Fruit fly (Drosophila melanogaster) whole organism, embryonic: ENCODE results near the gene Atu.

Experiments used
- Abd-B ChIP-seq: fragments of 200-800 bp; sonication (Bioruptor generic); optimal IDR thresholded peaks from 2 replicates; lab custom pipeline; 2018; ENCODE audit warnings: missing biosample characterization, mild to moderate bottlenecking, missing genetic modification characterization, moderate library complexity
- Aef1 ChIP-seq: fragments of 200-800 bp; sonication (Bioruptor generic); IDR thresholded peaks from 3 replicates; pipeline ENCODE4 v1.3.6; 2022; ENCODE audit warnings: missing biosample characterization, missing genetic modification characterization
- B-H1 ChIP-seq: fragments of 200-800 bp; sonication (Bioruptor generic); IDR thresholded peaks from 3 replicates; pipeline ENCODE4 v1.3.6; 2022; ENCODE audit warnings: missing biosample characterization, missing genetic modification characterization
- CG10147 ChIP-seq: fragments of 200-800 bp; sonication (Bioruptor generic); optimal IDR thresholded peaks from 2 replicates; lab custom pipeline; 2019; ENCODE audit warnings: missing biosample characterization, mild to moderate bottlenecking, missing genetic modification characterization, moderate library complexity
- CG12071 ChIP-seq: fragments of 200-800 bp; sonication (Bioruptor generic); optimal IDR thresholded peaks from 3 replicates; lab custom pipeline; 2018; ENCODE audit warnings: missing biosample characterization, mild to moderate bottlenecking, missing genetic modification characterization
- CG12155 ChIP-seq: fragments of 200-800 bp; sonication (Bioruptor generic); optimal IDR thresholded peaks from 3 replicates; lab custom pipeline; 2016; ENCODE audit warnings: missing biosample characterization, missing genetic modification characterization
- CG15073 ChIP-seq: fragments of 200-800 bp; sonication (Bioruptor generic); optimal IDR thresholded peaks from 2 replicates; lab custom pipeline; 2016; ENCODE audit warnings: missing biosample characterization, missing genetic modification characterization
- CG16863 ChIP-seq: fragments of 200-800 bp; sonication (Bioruptor generic); optimal IDR thresholded peaks from 3 replicates; lab custom pipeline; 2016; ENCODE audit warnings: missing biosample characterization, missing genetic modification characterization
- CG17328 ChIP-seq: fragments of 200-800 bp; sonication (Bioruptor generic); IDR thresholded peaks from 2 replicates; pipeline ENCODE4 v1.3.6; 2022; ENCODE audit warnings: missing biosample characterization, missing genetic modification characterization
- CG18599 ChIP-seq: fragments of 200-800 bp; sonication (Bioruptor generic); optimal IDR thresholded peaks from 3 replicates; lab custom pipeline; 2017; ENCODE audit warnings: missing biosample characterization, missing genetic modification characterization, mild to moderate bottlenecking, moderate library complexity, missing genetic modification reagents
- CG2116 ChIP-seq: fragments of 200-800 bp; sonication (Bioruptor generic); optimal IDR thresholded peaks from 3 replicates; lab custom pipeline; 2018; ENCODE audit warnings: missing biosample characterization, mild to moderate bottlenecking, missing genetic modification characterization
- CG30403 ChIP-seq: fragments of 200-800 bp; sonication (Bioruptor generic); optimal IDR thresholded peaks from 3 replicates; lab custom pipeline; 2016; ENCODE audit warnings: missing biosample characterization, missing genetic modification characterization
- CG30431 ChIP-seq: fragments of 200-800 bp; sonication (Bioruptor generic); optimal IDR thresholded peaks from 2 replicates; lab custom pipeline; 2017; ENCODE audit warnings: missing biosample characterization, missing genetic modification characterization
- CG32532 ChIP-seq: fragments of 200-800 bp; sonication (Bioruptor generic); IDR thresholded peaks from 2 replicates; pipeline ENCODE4 v1.3.6; 2022; ENCODE audit warnings: missing biosample characterization, missing genetic modification characterization
- CG32772 ChIP-seq: fragments of 200-800 bp; sonication (Bioruptor generic); IDR thresholded peaks from 2 replicates; pipeline ENCODE4 v1.3.6; 2022; ENCODE audit warnings: missing biosample characterization, missing genetic modification characterization
- CG6175 ChIP-seq: fragments of 200-800 bp; sonication (Bioruptor generic); IDR thresholded peaks from 3 replicates; pipeline ENCODE4 v1.3.6; 2022; ENCODE audit warnings: missing biosample characterization, missing genetic modification characterization
- CG6654 ChIP-seq: fragments of 200-800 bp; sonication (Bioruptor generic); optimal IDR thresholded peaks from 2 replicates; lab custom pipeline; 2017; ENCODE audit warnings: missing biosample characterization, mild to moderate bottlenecking, missing genetic modification characterization
- CG7357 ChIP-seq: fragments of 200-800 bp; sonication (Bioruptor generic); IDR thresholded peaks from 3 replicates; pipeline ENCODE4 v1.3.6; 2022; ENCODE audit warnings: missing biosample characterization, missing genetic modification characterization
- CG8281 ChIP-seq: fragments of 200-800 bp; sonication (Bioruptor generic); optimal IDR thresholded peaks from 2 replicates; lab custom pipeline; 2018; ENCODE audit warnings: missing biosample characterization, mild to moderate bottlenecking, missing genetic modification characterization, moderate library complexity
- D ChIP-seq, 2 experiments: fragments of 200-800 bp in 1 of 2; fragments of >200 bp in 1 of 2; sonication (Bioruptor generic) in 1 of 2; optimal IDR thresholded peaks; 2 replicates in 1 of 2; 3 replicates in 1 of 2; lab custom pipeline; 2017; ENCODE audit warnings: mild to moderate bottlenecking in 1 of 2, missing biosample characterization in 1 of 2, missing genetic modification characterization in 1 of 2, missing genetic modification reagents in 1 of 2
- Dad ChIP-seq: fragments of 200-800 bp; sonication (Bioruptor generic); optimal IDR thresholded peaks from 3 replicates; lab custom pipeline; 2016; ENCODE audit warnings: missing biosample characterization, missing genetic modification characterization
- E2f1 ChIP-seq: fragments of 200-800 bp; sonication (Bioruptor generic); IDR thresholded peaks from 2 replicates; pipeline ENCODE4 v1.3.6; 2022; ENCODE audit warnings: missing biosample characterization, missing genetic modification characterization
- E2f2 ChIP-seq: fragments of 200-800 bp; sonication (Bioruptor generic); IDR thresholded peaks from 2 replicates; pipeline ENCODE4 v1.3.6; 2022; ENCODE audit warnings: missing biosample characterization, missing genetic modification characterization
- Eip74EF ChIP-seq, 2 experiments: fragments of 200-800 bp in 1 of 2; fragments of >200 bp in 1 of 2; sonication (Bioruptor generic) in 1 of 2; optimal IDR thresholded peaks; 2 replicates each; lab custom pipeline; 2017 to 2019; ENCODE audit warnings: missing biosample characterization in 2 of 2, missing genetic modification characterization in 2 of 2, mild to moderate bottlenecking in 1 of 2, moderate library complexity in 1 of 2
- Hsf ChIP-seq: fragments of 200-800 bp; sonication (Bioruptor generic); optimal IDR thresholded peaks from 3 replicates; lab custom pipeline; 2016; ENCODE audit warnings: missing biosample characterization, missing genetic modification characterization
- Meics ChIP-seq: fragments of 200-800 bp; sonication (Bioruptor generic); optimal IDR thresholded peaks from 2 replicates; lab custom pipeline; 2017; ENCODE audit warnings: missing biosample characterization, mild to moderate bottlenecking, missing genetic modification characterization
- Ptx1 ChIP-seq: fragments of 200-800 bp; sonication (Bioruptor generic); IDR thresholded peaks from 2 replicates; pipeline ENCODE4 v1.3.6; 2022; ENCODE audit warnings: missing biosample characterization, missing genetic modification characterization
- Ravus ChIP-seq: fragments of 200-800 bp; sonication (Bioruptor generic); IDR thresholded peaks from 2 replicates; pipeline ENCODE4 v1.3.6; 2022; ENCODE audit warnings: missing biosample characterization, missing genetic modification characterization
- Sox102F ChIP-seq: fragments of 200-800 bp; sonication (Bioruptor generic); optimal IDR thresholded peaks from 2 replicates; lab custom pipeline; 2018; ENCODE audit warnings: missing biosample characterization, mild to moderate bottlenecking, missing genetic modification characterization, moderate library complexity
- amos ChIP-seq: fragments of 200-800 bp; sonication (Bioruptor generic); IDR thresholded peaks from 2 replicates; pipeline ENCODE4 v1.3.6; 2022; ENCODE audit warnings: missing biosample characterization, missing genetic modification characterization; ENCODE audit not compliant: partially characterized antibody
- btn ChIP-seq: fragments of 200-800 bp; sonication (Bioruptor generic); optimal IDR thresholded peaks from 2 replicates; lab custom pipeline; 2016; ENCODE audit warnings: missing biosample characterization, missing genetic modification characterization
- corto ChIP-seq: fragments of 200-800 bp; sonication (Bioruptor generic); optimal IDR thresholded peaks from 2 replicates; lab custom pipeline; 2016; ENCODE audit warnings: missing biosample characterization, mild to moderate bottlenecking, missing genetic modification characterization, moderate library complexity
- crol ChIP-seq: fragments of 200-800 bp; sonication (Bioruptor generic); IDR thresholded peaks from 2 replicates; pipeline ENCODE4 v1.3.6; 2022; ENCODE audit warnings: missing biosample characterization, missing genetic modification characterization
- fd102C ChIP-seq: fragments of 200-800 bp; sonication (Bioruptor generic); optimal IDR thresholded peaks from 2 replicates; lab custom pipeline; 2018; ENCODE audit warnings: missing biosample characterization, mild to moderate bottlenecking, missing genetic modification characterization, moderate library complexity
- gce ChIP-seq: fragments of 200-800 bp; sonication (Bioruptor generic); IDR thresholded peaks from 3 replicates; pipeline ENCODE4 v1.3.6; 2022; ENCODE audit warnings: missing biosample characterization, missing genetic modification characterization
- jigr1 ChIP-seq: fragments of 200-800 bp; sonication (Bioruptor generic); IDR thresholded peaks from 3 replicates; pipeline ENCODE4 v1.3.6; 2022; ENCODE audit warnings: missing biosample characterization, missing genetic modification characterization
- jing ChIP-seq: fragments of 200-800 bp; sonication (Bioruptor generic); optimal IDR thresholded peaks from 2 replicates; lab custom pipeline; 2018; ENCODE audit warnings: missing biosample characterization, mild to moderate bottlenecking, missing genetic modification characterization
- ken ChIP-seq: fragments of 200-800 bp; sonication (Bioruptor generic); IDR thresholded peaks from 3 replicates; pipeline ENCODE4 v1.3.6; 2022; ENCODE audit warnings: missing biosample characterization, missing genetic modification characterization
- knrl ChIP-seq: fragments of 200-800 bp; sonication (Bioruptor generic); IDR thresholded peaks from 3 replicates; pipeline ENCODE4 v1.3.6; 2022; ENCODE audit warnings: missing biosample characterization, missing genetic modification characterization; ENCODE audit not compliant: partially characterized antibody
- lbe ChIP-seq: fragments of 200-800 bp; sonication (Bioruptor generic); optimal IDR thresholded peaks from 2 replicates; lab custom pipeline; 2016; ENCODE audit warnings: missing biosample characterization, mild to moderate bottlenecking, missing genetic modification characterization
- p53 ChIP-seq: fragments of 200-800 bp; sonication (Bioruptor generic); optimal IDR thresholded peaks from 2 replicates; lab custom pipeline; 2016; ENCODE audit warnings: missing biosample characterization, missing genetic modification characterization
- pan ChIP-seq, 4 experiments: fragments of >200 bp in 3 of 4; fragments of 200-800 bp in 1 of 4; sonication (Bioruptor generic) in 1 of 4; optimal IDR thresholded peaks in 3 of 4; IDR thresholded peaks in 1 of 4; 2 replicates each; pipeline versions ENCODE4 v1.3.6 to Lab custom; 2017 to 2022; ENCODE audit warnings: missing biosample characterization in 2 of 4, missing genetic modification characterization in 2 of 4, mixed read lengths in 1 of 4
- pros ChIP-seq: fragments of 200-800 bp; sonication (Bioruptor generic); optimal IDR thresholded peaks from 3 replicates; lab custom pipeline; 2019; ENCODE audit warnings: missing biosample characterization, mild to moderate bottlenecking, missing genetic modification characterization, moderate library complexity
- tap ChIP-seq: fragments of 200-800 bp; optimal IDR thresholded peaks from 3 replicates; lab custom pipeline; 2019; ENCODE audit warnings: missing biosample characterization, mild to moderate bottlenecking, missing genetic modification characterization, moderate library complexity
- tna ChIP-seq: fragments of 200-800 bp; sonication (Bioruptor generic); IDR thresholded peaks from 2 replicates; pipeline ENCODE4 v1.3.6; 2022; ENCODE audit warnings: missing biosample characterization, missing genetic modification characterization; ENCODE audit not compliant: partially characterized antibody
- tup ChIP-seq: fragments of 200-800 bp; sonication (Bioruptor generic); optimal IDR thresholded peaks from 2 replicates; lab custom pipeline; 2016; ENCODE audit warnings: missing biosample characterization, mild to moderate bottlenecking, missing genetic modification characterization, moderate library complexity
- wdn ChIP-seq: fragments of 200-800 bp; sonication (Bioruptor generic); IDR thresholded peaks from 2 replicates; pipeline ENCODE4 v1.3.6; 2022; ENCODE audit warnings: missing biosample characterization, missing genetic modification characterization
- z ChIP-seq: fragments of 200-800 bp; sonication (Bioruptor generic); IDR thresholded peaks from 3 replicates; pipeline ENCODE4 v1.3.6; 2022; ENCODE audit warnings: missing biosample characterization, missing genetic modification characterization

Gene Atu

DNA sequence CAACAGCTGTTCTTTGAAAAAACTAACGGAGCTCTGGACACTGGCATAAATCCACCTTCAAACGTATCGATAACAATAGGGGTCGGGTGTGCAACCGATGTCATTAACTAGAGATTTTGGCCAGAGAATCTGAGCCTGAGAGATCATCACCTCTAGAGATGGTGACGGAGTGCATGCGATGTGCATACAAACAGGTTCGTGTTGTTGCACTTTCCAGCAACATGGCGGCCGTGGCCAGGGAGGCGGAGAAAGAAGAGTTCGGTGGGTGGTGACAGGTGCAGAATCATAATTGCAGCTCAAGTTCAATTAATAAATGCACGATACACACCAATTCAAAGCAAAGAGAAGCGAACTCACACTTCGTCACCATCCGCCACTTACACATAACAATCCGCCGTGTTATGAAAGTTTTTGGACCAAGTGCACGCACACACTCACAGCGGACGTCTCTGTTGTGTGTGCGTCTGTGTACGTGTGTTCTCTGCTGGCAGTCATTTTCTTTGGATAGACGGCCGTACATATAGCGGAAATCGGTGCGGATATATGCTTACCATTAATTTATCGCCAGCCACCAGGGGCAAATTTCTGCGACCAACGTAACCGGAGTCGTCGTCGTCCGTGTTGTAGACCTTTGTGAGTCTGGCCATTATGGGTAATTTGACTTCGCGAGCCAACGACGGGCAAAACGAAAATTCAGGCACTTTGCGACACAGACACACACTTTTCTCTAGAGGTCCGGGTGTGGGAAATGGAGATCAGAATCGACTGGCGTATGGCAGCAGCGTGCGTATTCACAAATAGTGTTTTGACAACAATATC is 46.0 kb downstream of the Atu start (continued):
- TF ChIP-seq Ptx1 (GFP tag; lab: Robert Waterston, UW) (no peak), CG7357 (GFP tag; lab: Robert Waterston, UW) (no peak), lbe (no peak), tap (no peak), CG6654 (GFP tag; lab: Kevin White, UChicago) (no peak), Hsf (GFP tag; lab: Kevin White, UChicago) (no peak), CG12155 (GFP tag; lab: Kevin White, UChicago) (no peak), CG18599 (no peak), btn (no peak), knrl (GFP tag; lab: Robert Waterston, UW) (peak; percentile 36; the same call in 2 of the 3 replicates), CG15073 (GFP tag; lab: Kevin White, UChicago) (no peak), CG12071 (GFP tag; lab: Kevin White, UChicago) (no peak), gce (GFP tag; lab: Robert Waterston, UW) (no peak), CG30403 (no peak), CG6175 (GFP tag; lab: Robert Waterston, UW) (no peak), z (GFP tag; lab: Robert Waterston, UW) (no peak), CG10147 (no peak), tup (GFP tag; lab: Kevin White, UChicago) (no peak), jing (no peak), CG16863 (GFP tag; lab: Kevin White, UChicago) (no peak), corto (GFP tag; lab: Kevin White, UChicago) (no peak), E2f1 (GFP tag; lab: Robert Waterston, UW) (peak; percentile 24; the same call in 1 of the 2 replicates), B-H1 (GFP tag; lab: Robert Waterston, UW) (no peak), CG32532 (GFP tag; lab: Robert Waterston, UW) (peak; percentile 53), fd102C (GFP tag; lab: Kevin White, UChicago) (no peak), Meics (peak; percentile 49), amos (GFP tag; lab: Robert Waterston, UW) (peak; percentile 54), Dad (GFP tag; lab: Kevin White, UChicago) (no peak), tna (GFP tag; lab: Robert Waterston, UW) (no peak; the same call in 1 of the 2 replicates), wdn (no peak), ken (0 out of 3 replicates have a peak, but pooled peaks have one; percentile 10), Abd-B (no peak), CG8281 (tag; lab: Kevin White, UChicago) (no peak), CG32772 (no peak), crol (GFP tag; lab: Robert Waterston, UW) (0 out of 2 replicates have a peak, but pooled peaks have one; percentile 21), Ravus (GFP tag; lab: Robert Waterston, UW) (no peak), Aef1 (0 out of 3 replicates have a peak, but pooled peaks have one; percentile 11), jigr1 (GFP tag; lab: Robert Waterston, UW) (no peak), p53 (GFP tag; lab: Kevin White, UChicago) (no peak), Sox102F (GFP tag; lab: Kevin White, UChicago) (no peak), pros (GFP tag; lab: Kevin White, UChicago) (no peak), CG17328 (GFP tag; lab: Robert Waterston, UW) (no peak), E2f2 (no peak), pan (optimal IDR thresholded peaks at IDR 0.05; lab: Kevin White, UChicago) (no peak), pan (GFP tag; optimal IDR thresholded peaks at IDR 0.05 in 1 of 2, IDR thresholded peaks at IDR 0.05 in 1 of 2) (peak in 1 of 2 experiments; percentile 19), Eip74EF (GFP tag; optimal IDR thresholded peaks at IDR 0.05; lab: Kevin White, UChicago) (peak in 1 of 2 experiments; percentile 15), D (optimal IDR thresholded peaks at IDR 0.05; lab: Kevin White, UChicago) (peak; percentile 24), D (GFP tag; optimal IDR thresholded peaks at IDR 0.05; lab: Kevin White, UChicago) (no peak), CG2116 (GFP tag; lab: Kevin White, UChicago) (peak; percentile 36), CG30431 (GFP tag; lab: Kevin White, UChicago) (no peak)
